Fruit fly (Drosophila melanogaster): ENCODE data around the gene CG31517.

CG31517 gene

DNA sequence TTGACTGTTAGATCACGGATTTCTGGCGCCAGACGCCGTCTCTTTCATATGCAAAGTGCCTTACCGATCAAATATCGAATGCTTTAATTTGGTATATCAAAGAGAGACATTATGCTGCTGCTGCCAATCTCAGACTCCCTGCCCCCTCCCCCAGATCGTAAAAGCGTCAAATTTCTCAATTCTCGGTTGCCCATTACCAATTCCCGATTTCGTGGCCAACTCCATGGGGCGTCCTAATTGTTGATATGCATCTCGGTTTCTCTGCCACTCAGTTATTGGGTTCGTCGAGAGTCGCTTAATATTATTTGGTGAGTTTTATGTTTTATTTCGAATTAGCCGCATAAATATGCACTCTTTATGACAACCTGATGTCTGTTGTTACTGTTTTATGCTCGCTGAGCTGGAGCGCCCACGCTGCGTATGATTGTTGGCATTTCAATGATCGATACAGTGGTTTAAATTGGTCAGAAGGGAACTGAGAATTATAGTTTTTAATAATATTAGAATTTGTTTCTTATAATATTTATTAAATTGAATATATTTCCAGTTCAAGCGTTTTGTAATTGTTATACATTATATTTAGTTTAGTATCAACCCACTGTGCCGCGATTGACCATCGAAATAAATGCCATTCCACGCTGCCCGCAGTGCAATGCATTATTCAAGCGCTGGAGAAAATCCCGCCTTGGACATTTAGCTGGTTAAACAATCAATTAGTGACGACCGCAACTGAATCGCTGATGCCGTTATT is 40.7 kb upstream of the CG31517 start (continued):
- TF ChIP-seq CG8388 (GFP tag; optimal IDR thresholded peaks at IDR 0.05), result peak; percentile 46
- no peak for TF ChIP-seq CG9932 (GFP tag; IDR thresholded peaks at IDR 0.05)
- peak; percentile 53 for TF ChIP-seq CG15269 (tag; optimal IDR thresholded peaks at IDR 0.05)
- peak; percentile 45 for TF ChIP-seq Ssrp (tag; optimal IDR thresholded peaks at IDR 0.05)
- peak; percentile 9 for TF ChIP-seq Six4 (GFP tag; optimal IDR thresholded peaks at IDR 0.05)
- TF ChIP-seq Dek (tag; optimal IDR thresholded peaks at IDR 0.05), result peak; percentile 5
- TF ChIP-seq vvl (GFP tag; IDR thresholded peaks at IDR 0.05), result peak; percentile 86
- TF ChIP-seq CG30403 (GFP tag; optimal IDR thresholded peaks at IDR 0.05), result peak; percentile 19
- TF ChIP-seq Spps (tag; optimal IDR thresholded peaks at IDR 0.05), result peak; percentile 13
- peak; percentile 61 for TF ChIP-seq dmrt11E (tag; optimal IDR thresholded peaks at IDR 0.05)
- peak; percentile 44 for TF ChIP-seq CG9727 (GFP tag; optimal IDR thresholded peaks at IDR 0.05)
- TF ChIP-seq CG13775 (GFP tag; optimal IDR thresholded peaks at IDR 0.05), result no peak
- TF ChIP-seq Oli (tag; optimal IDR thresholded peaks at IDR 0.05), result peak; percentile 48
- no peak for TF ChIP-seq CG7786 (GFP tag; optimal IDR thresholded peaks at IDR 0.05)
- TF ChIP-seq CG11504 (tag; optimal IDR thresholded peaks at IDR 0.05), result peak; percentile 72
- TF ChIP-seq sens (GFP tag), result peak; percentile 58
- TF ChIP-seq CG15601 (tag; optimal IDR thresholded peaks at IDR 0.05), result peak; percentile 1
- peak; percentile 62 for TF ChIP-seq Sox100B (GFP tag; optimal IDR thresholded peaks at IDR 0.05)
- TF ChIP-seq CTCF (GFP tag; optimal IDR thresholded peaks at IDR 0.05), result no peak
- no peak for TF ChIP-seq ac (GFP tag; optimal IDR thresholded peaks at IDR 0.05)
- TF ChIP-seq zfh1 (GFP tag; IDR thresholded peaks at IDR 0.05), result peak; percentile 56; the same call in 2 of the 3 replicates
- TF ChIP-seq CG3407 (GFP tag; optimal IDR thresholded peaks at IDR 0.05), result peak; percentile 4
- 0 out of 3 replicates have a peak, but pooled peaks have one; percentile 52 for TF ChIP-seq so (GFP tag; IDR thresholded peaks at IDR 0.05)
- peak; percentile 1 for TF ChIP-seq tio (GFP tag; optimal IDR thresholded peaks at IDR 0.05)
- peak; percentile 45 for TF ChIP-seq CG13424 (tag; optimal IDR thresholded peaks at IDR 0.05)
- TF ChIP-seq CG7372 (GFP tag; IDR thresholded peaks at IDR 0.05), result peak; percentile 35; the same call in 1 of the 2 replicates
- TF ChIP-seq sens-2 (GFP tag; IDR thresholded peaks at IDR 0.05), result peak; percentile 43; the same call in 1 of the 2 replicates
- TF ChIP-seq CG7745 (tag; optimal IDR thresholded peaks at IDR 0.05), result no peak
- TF ChIP-seq CG14050 (GFP tag; IDR thresholded peaks at IDR 0.05), result 0 out of 3 replicates have a peak, but pooled peaks have one; percentile 27
- peak; percentile 39 for TF ChIP-seq gcm (GFP tag; optimal IDR thresholded peaks at IDR 0.05)
- peak; percentile 42; the same call in 1 of the 3 replicates for TF ChIP-seq ase (GFP tag; IDR thresholded peaks at IDR 0.05)
- TF ChIP-seq CG17385 (GFP tag; optimal IDR thresholded peaks at IDR 0.05), result peak; percentile 19
- TF ChIP-seq grn (GFP tag; optimal IDR thresholded peaks at IDR 0.05), result peak; percentile 76
- TF ChIP-seq tgo (GFP tag; IDR thresholded peaks at IDR 0.05), result peak; percentile 60
- peak; percentile 57 for TF ChIP-seq CG7839 (tag; optimal IDR thresholded peaks at IDR 0.05)
- 0 out of 3 replicates have a peak, but pooled peaks have one; percentile 37 for TF ChIP-seq CG3726 (GFP tag; IDR thresholded peaks at IDR 0.05)
- TF ChIP-seq CG10565 (GFP tag; optimal IDR thresholded peaks at IDR 0.05), result no peak
- TF ChIP-seq crc (GFP tag; optimal IDR thresholded peaks at IDR 0.05), result no peak
- TF ChIP-seq CG11093 (GFP tag; IDR thresholded peaks at IDR 0.05), result peak; percentile 53; the same call in 1 of the 3 replicates
- TF ChIP-seq CG13624 (GFP tag; optimal IDR thresholded peaks at IDR 0.05), result no peak
- peak; percentile 44; the same call in 1 of the 2 replicates for TF ChIP-seq CG32767 (GFP tag; IDR thresholded peaks at IDR 0.05)
- peak; percentile 44 for TF ChIP-seq lmd (GFP tag; IDR thresholded peaks at IDR 0.05)
- TF ChIP-seq Nf-YB (GFP tag; optimal IDR thresholded peaks at IDR 0.05), result peak; percentile 8
- peak; percentile 39; the same call in 1 of the 2 replicates for TF ChIP-seq Ada2b (GFP tag; IDR thresholded peaks at IDR 0.05)
- TF ChIP-seq kni (GFP tag; optimal IDR thresholded peaks at IDR 0.05), result peak; percentile 50
- no peak for TF ChIP-seq Bdp1 (GFP tag; optimal IDR thresholded peaks at IDR 0.05)
- TF ChIP-seq tx (GFP tag; optimal IDR thresholded peaks at IDR 0.05), result no peak
- TF ChIP-seq trem (tag; optimal IDR thresholded peaks at IDR 0.05), result peak; percentile 22
- TF ChIP-seq phol (tag; optimal IDR thresholded peaks at IDR 0.05), result peak; percentile 55
- no peak for TF ChIP-seq Sry-β (GFP tag; optimal IDR thresholded peaks at IDR 0.05)

Measured in whole organism, embryonic.